Fruit fly (Drosophila melanogaster): ENCODE results near the gene CG9270.

The CG9270 gene

dm6 chr2L:20934013-20934412 lies at the start of gene CG9270:
TSS of gene CG9270 (minus strand) at chr2L:20934113.
- TF ChIP-seq woc (GFP tag; optimal IDR thresholded peaks at IDR 0.05) (no peak), pan (optimal IDR thresholded peaks at IDR 0.05) (no peak), OdsH (GFP tag; optimal IDR thresholded peaks at IDR 0.05) (no peak), fru (GFP tag; optimal IDR thresholded peaks at IDR 0.05) (no peak), tai (GFP tag; optimal IDR thresholded peaks at IDR 0.05) (no peak), dl (GFP tag; optimal IDR thresholded peaks at IDR 0.05; ENCODE audit: insufficient read depth in 1 of 2, partially characterized antibody in 2 of 2) (no peak), GATAd (GFP tag; optimal IDR thresholded peaks at IDR 0.05) (no peak), Myc (optimal IDR thresholded peaks at IDR 0.05) (no peak), brk (GFP tag; optimal IDR thresholded peaks at IDR 0.05) (no peak), usp (GFP tag; optimal IDR thresholded peaks at IDR 0.05) (no peak), Rel (GFP tag; optimal IDR thresholded peaks at IDR 0.05) (no peak), Rel (tag; optimal IDR thresholded peaks at IDR 0.05) (no peak), Hr78 (GFP tag; optimal IDR thresholded peaks at IDR 0.05) (no peak), Sp1 (GFP tag; optimal IDR thresholded peaks at IDR 0.05) (no peak), CrebA (GFP tag; optimal IDR thresholded peaks at IDR 0.05; ENCODE audit: borderline replicate concordance) (no peak), CG32264 (GFP tag; optimal IDR thresholded peaks at IDR 0.05) (no peak), CG9705 (GFP tag; optimal IDR thresholded peaks at IDR 0.05) (no peak)

- no peak for TF ChIP-seq woc (GFP tag; optimal IDR thresholded peaks at IDR 0.05)
- no peak for TF ChIP-seq Vsx2 (GFP tag; optimal IDR thresholded peaks at IDR 0.05; ENCODE audit: partially characterized antibody)
- TF ChIP-seq br (GFP tag; optimal IDR thresholded peaks at IDR 0.05): no peak
- TF ChIP-seq Mio (GFP tag; optimal IDR thresholded peaks at IDR 0.05): no peak
- no peak for TF ChIP-seq Sp1 (GFP tag; optimal IDR thresholded peaks at IDR 0.05)
- TF ChIP-seq dsf (GFP tag; optimal IDR thresholded peaks at IDR 0.05; ENCODE audit: borderline replicate concordance): no peak
- no peak for TF ChIP-seq Hnf4 (GFP tag; optimal IDR thresholded peaks at IDR 0.05)
- TF ChIP-seq Jra (GFP tag; optimal IDR thresholded peaks at IDR 0.05): no peak
- TF ChIP-seq sv (GFP tag; optimal IDR thresholded peaks at IDR 0.05): no peak
- TF ChIP-seq Abd-B (GFP tag; optimal IDR thresholded peaks at IDR 0.05): no peak
- TF ChIP-seq foxo (GFP tag; optimal IDR thresholded peaks at IDR 0.05): no peak
- TF ChIP-seq sage (GFP tag; optimal IDR thresholded peaks at IDR 0.05): no peak
- no peak for TF ChIP-seq psq (GFP tag; optimal IDR thresholded peaks at IDR 0.05)
- TF ChIP-seq OdsH (GFP tag; optimal IDR thresholded peaks at IDR 0.05): no peak
- TF ChIP-seq brk (GFP tag; optimal IDR thresholded peaks at IDR 0.05): no peak
- no peak for TF ChIP-seq Hr83 (GFP tag; optimal IDR thresholded peaks at IDR 0.05; ENCODE audit: poor library complexity, severe bottlenecking)
- no peak for TF ChIP-seq tai (GFP tag; optimal IDR thresholded peaks at IDR 0.05)
Observed at dm6 chr2L:20982242-20982641, 48.3 kb upstream of the CG9270 start.

- TF ChIP-seq OdsH (GFP tag; optimal IDR thresholded peaks at IDR 0.05) (no peak), lola (GFP tag; optimal IDR thresholded peaks at IDR 0.05) (no peak), Rel (GFP tag; optimal IDR thresholded peaks at IDR 0.05) (no peak), Rel (tag; optimal IDR thresholded peaks at IDR 0.05) (peak; percentile 85)
Observed at dm6 chr2L:20975594-20975993, 41.7 kb upstream of the CG9270 start.

dm6 chr2L:20974037-20974646 lies 40.2 kb upstream of the CG9270 start:
- TF ChIP-seq Mio (GFP tag; optimal IDR thresholded peaks at IDR 0.05): no peak
- TF ChIP-seq h (GFP tag; optimal IDR thresholded peaks at IDR 0.05): peak; percentile 35
- TF ChIP-seq Abd-B (GFP tag; optimal IDR thresholded peaks at IDR 0.05): no peak
- TF ChIP-seq N (GFP tag; optimal IDR thresholded peaks at IDR 0.05): no peak
- TF ChIP-seq sage (GFP tag; optimal IDR thresholded peaks at IDR 0.05): no peak
- TF ChIP-seq Hnf4 (GFP tag; optimal IDR thresholded peaks at IDR 0.05): no peak
- peak in 1 of 2 experiments; percentile 34 for TF ChIP-seq foxo (GFP tag; optimal IDR thresholded peaks at IDR 0.05)
- no peak for TF ChIP-seq Dfd (GFP tag; optimal IDR thresholded peaks at IDR 0.05)
- no peak for TF ChIP-seq dmrt93B (GFP tag; optimal IDR thresholded peaks at IDR 0.05)
- no peak for TF ChIP-seq Vsx2 (GFP tag; optimal IDR thresholded peaks at IDR 0.05; ENCODE audit: partially characterized antibody)
- no peak for TF ChIP-seq CG32264 (GFP tag; optimal IDR thresholded peaks at IDR 0.05)
- no peak for TF ChIP-seq pan (optimal IDR thresholded peaks at IDR 0.05)
- peak; percentile 17 for TF ChIP-seq fru (GFP tag; optimal IDR thresholded peaks at IDR 0.05)
- TF ChIP-seq CG9705 (GFP tag; optimal IDR thresholded peaks at IDR 0.05): no peak
- TF ChIP-seq ey (GFP tag; optimal IDR thresholded peaks at IDR 0.05): peak; percentile 25
- no peak for TF ChIP-seq dsf (GFP tag; optimal IDR thresholded peaks at IDR 0.05; ENCODE audit: borderline replicate concordance)
- TF ChIP-seq tai (GFP tag; optimal IDR thresholded peaks at IDR 0.05): no peak
- TF ChIP-seq dl (GFP tag; optimal IDR thresholded peaks at IDR 0.05; ENCODE audit: insufficient read depth in 1 of 2, partially characterized antibody in 2 of 2): no peak
- TF ChIP-seq br (GFP tag; optimal IDR thresholded peaks at IDR 0.05): peak; percentile 10
- no peak for TF ChIP-seq CrebA (GFP tag; optimal IDR thresholded peaks at IDR 0.05; ENCODE audit: borderline replicate concordance)
- TF ChIP-seq usp (GFP tag; optimal IDR thresholded peaks at IDR 0.05): no peak
- TF ChIP-seq Hr83 (GFP tag; optimal IDR thresholded peaks at IDR 0.05; ENCODE audit: poor library complexity, severe bottlenecking): no peak
- TF ChIP-seq Hr78 (GFP tag; optimal IDR thresholded peaks at IDR 0.05): no peak
- peak; percentile 1 for TF ChIP-seq psq (GFP tag; optimal IDR thresholded peaks at IDR 0.05)
- peak; percentile 9 for TF ChIP-seq OdsH (GFP tag; optimal IDR thresholded peaks at IDR 0.05)
- no peak for TF ChIP-seq lola (GFP tag; optimal IDR thresholded peaks at IDR 0.05)
- no peak for TF ChIP-seq Rel (GFP tag; optimal IDR thresholded peaks at IDR 0.05)
- no peak for TF ChIP-seq Rel (tag; optimal IDR thresholded peaks at IDR 0.05)
- TF ChIP-seq brk (GFP tag; optimal IDR thresholded peaks at IDR 0.05): no peak
- no peak for TF ChIP-seq woc (GFP tag; optimal IDR thresholded peaks at IDR 0.05)
- no peak for TF ChIP-seq Sp1 (GFP tag; optimal IDR thresholded peaks at IDR 0.05)
- TF ChIP-seq Jra (GFP tag; optimal IDR thresholded peaks at IDR 0.05): no peak
- no peak for TF ChIP-seq jim (GFP tag; optimal IDR thresholded peaks at IDR 0.05)
- TF ChIP-seq Myc (optimal IDR thresholded peaks at IDR 0.05): no peak
- peak; percentile 27 for TF ChIP-seq rgr (GFP tag; optimal IDR thresholded peaks at IDR 0.05)
- TF ChIP-seq sv (GFP tag; optimal IDR thresholded peaks at IDR 0.05): peak; percentile 14
- TF ChIP-seq Dif (GFP tag; optimal IDR thresholded peaks at IDR 0.05; ENCODE audit: partially characterized antibody): no peak
- TF ChIP-seq GATAd (GFP tag; optimal IDR thresholded peaks at IDR 0.05): no peak

All from whole organism, wandering third instar larva.